Worm (Caenorhabditis elegans) whole organism, L3 larva: ENCODE data around the gene pgph-1.

Source experiments
- R02D3.7 ChIP-seq: fragments of 150-350 bp; optimal IDR thresholded peaks from 2 replicates; lab custom pipeline; 2014; ENCODE audit warnings: missing biosample characterization, missing genetic modification characterization
- ZK546.5 ChIP-seq: sonication (generic microtip); optimal IDR thresholded peaks from 2 replicates; lab custom pipeline; 2017; ENCODE audit warnings: missing biosample characterization, missing genetic modification characterization
- aly-2 ChIP-seq: fragments of 150-350 bp; optimal IDR thresholded peaks from 2 replicates; lab custom pipeline; 2014; ENCODE audit warnings: missing biosample characterization, missing genetic modification characterization
- ama-1 ChIP-seq: fragments of 150-350 bp; optimal IDR thresholded peaks from 2 replicates; lab custom pipeline; 2018
- ceh-16 ChIP-seq: sonication (generic microtip); optimal IDR thresholded peaks from 2 replicates; lab custom pipeline; 2017; ENCODE audit warnings: missing biosample characterization, missing genetic modification characterization
- ceh-28 ChIP-seq: fragments of 150-350 bp; optimal IDR thresholded peaks from 2 replicates; lab custom pipeline; 2014; ENCODE audit warnings: missing biosample characterization, missing genetic modification reagents, missing genetic modification characterization
- ceh-82 ChIP-seq: fragments of 150-350 bp; optimal IDR thresholded peaks from 2 replicates; lab custom pipeline; 2014; ENCODE audit warnings: missing biosample characterization, missing genetic modification characterization
- ceh-9 ChIP-seq: sonication (generic microtip); optimal IDR thresholded peaks from 2 replicates; lab custom pipeline; 2018; ENCODE audit warnings: missing biosample characterization, missing genetic modification characterization
- daf-12 ChIP-seq: fragments of 150-350 bp; optimal IDR thresholded peaks from 2 replicates; lab custom pipeline; 2014; ENCODE audit warnings: missing biosample characterization, missing genetic modification reagents, missing genetic modification characterization
- egl-27 ChIP-seq: sonication (generic microtip); optimal IDR thresholded peaks from 4 replicates; lab custom pipeline; 2017; ENCODE audit warnings: missing biosample characterization, missing genetic modification reagents, missing genetic modification characterization
- egl-5 ChIP-seq: fragments of 150-350 bp; optimal IDR thresholded peaks from 2 replicates; lab custom pipeline; 2017; ENCODE audit warnings: missing biosample characterization, missing genetic modification reagents, missing genetic modification characterization, inconsistent platforms
- elt-1 ChIP-seq: fragments of 150-350 bp; optimal IDR thresholded peaks from 2 replicates; lab custom pipeline; 2014; ENCODE audit warnings: missing biosample characterization, missing genetic modification characterization
- elt-2 ChIP-seq: sonication (generic microtip); optimal IDR thresholded peaks from 2 replicates; lab custom pipeline; 2016; ENCODE audit warnings: missing genetic modification reagents, mild to moderate bottlenecking, missing genetic modification characterization, missing compliant biosample characterization
- elt-3 ChIP-seq, 3 experiments: fragments of 150-350 bp in 1 of 3; sonication (generic microtip) in 2 of 3; optimal IDR thresholded peaks; 2 replicates in 2 of 3; 4 replicates in 1 of 3; lab custom pipeline; 2014 to 2017; ENCODE audit warnings: missing biosample characterization in 3 of 3, missing genetic modification characterization in 3 of 3
- eor-1 ChIP-seq, 2 experiments: fragments of 150-350 bp; optimal IDR thresholded peaks; 2 replicates each; lab custom pipeline; 2014 to 2018; ENCODE audit warnings: missing biosample characterization in 2 of 2, missing genetic modification characterization in 2 of 2
- fkh-10 ChIP-seq: sonication (generic microtip); optimal IDR thresholded peaks from 2 replicates; lab custom pipeline; 2017; ENCODE audit warnings: missing biosample characterization, missing genetic modification reagents, missing genetic modification characterization
- fkh-2 ChIP-seq: fragments of 150-350 bp; optimal IDR thresholded peaks from 2 replicates; lab custom pipeline; 2014; ENCODE audit warnings: missing biosample characterization, missing genetic modification reagents, missing genetic modification characterization
- fos-1 ChIP-seq: fragments of 150-350 bp; optimal IDR thresholded peaks from 2 replicates; lab custom pipeline; 2014; ENCODE audit warnings: missing biosample characterization, missing genetic modification characterization
- hmg-11 ChIP-seq: sonication (generic microtip); optimal IDR thresholded peaks from 2 replicates; lab custom pipeline; 2016; ENCODE audit warnings: missing genetic modification characterization, missing compliant biosample characterization
- jun-1 ChIP-seq: fragments of 150-350 bp; optimal IDR thresholded peaks from 2 replicates; lab custom pipeline; 2014; ENCODE audit warnings: missing biosample characterization, missing genetic modification reagents, missing genetic modification characterization
- lin-15B ChIP-seq: fragments of 150-350 bp; optimal IDR thresholded peaks from 2 replicates; lab custom pipeline; 2014; ENCODE audit warnings: missing biosample characterization, missing genetic modification characterization
- lin-39 ChIP-seq: fragments of 150-350 bp; optimal IDR thresholded peaks from 2 replicates; lab custom pipeline; 2018; ENCODE audit warnings: missing biosample characterization, missing genetic modification reagents, missing genetic modification characterization
- lsy-12 ChIP-seq: sonication (generic microtip); optimal IDR thresholded peaks from 2 replicates; lab custom pipeline; 2016; ENCODE audit warnings: mild to moderate bottlenecking, missing genetic modification characterization, missing compliant biosample characterization
- mdl-1 ChIP-seq: fragments of 150-350 bp; optimal IDR thresholded peaks from 2 replicates; lab custom pipeline; 2014; ENCODE audit warnings: missing biosample characterization, missing genetic modification characterization
- mml-1 ChIP-seq: fragments of 150-350 bp; sonication (generic microtip); optimal IDR thresholded peaks from 3 replicates; lab custom pipeline; 2014; ENCODE audit warnings: missing biosample characterization, missing genetic modification characterization
- nfya-1 ChIP-seq: sonication (generic microtip); optimal IDR thresholded peaks from 2 replicates; lab custom pipeline; 2017; ENCODE audit warnings: missing genetic modification characterization, mild to moderate bottlenecking, missing compliant biosample characterization, antibody characterized with exemption, moderate library complexity; ENCODE audit not compliant: insufficient read depth
- nhr-11 ChIP-seq: fragments of 150-350 bp; optimal IDR thresholded peaks from 2 replicates; lab custom pipeline; 2014; ENCODE audit warnings: missing biosample characterization, missing genetic modification characterization
- nhr-12 ChIP-seq: fragments of 150-350 bp; optimal IDR thresholded peaks from 2 replicates; lab custom pipeline; 2014; ENCODE audit warnings: missing biosample characterization, missing genetic modification characterization
- nhr-23 ChIP-seq: fragments of 150-350 bp; optimal IDR thresholded peaks from 2 replicates; lab custom pipeline; 2014; ENCODE audit warnings: missing biosample characterization, missing genetic modification reagents, missing genetic modification characterization
- nhr-237 ChIP-seq: fragments of 150-350 bp; optimal IDR thresholded peaks from 2 replicates; lab custom pipeline; 2014; ENCODE audit warnings: missing biosample characterization, missing genetic modification characterization
- nhr-25 ChIP-seq: sonication (generic microtip); optimal IDR thresholded peaks from 2 replicates; lab custom pipeline; 2017; ENCODE audit warnings: missing biosample characterization, missing genetic modification characterization
- nhr-28 ChIP-seq: fragments of 150-350 bp; optimal IDR thresholded peaks from 2 replicates; lab custom pipeline; 2014; ENCODE audit warnings: missing biosample characterization, missing genetic modification characterization
- nhr-43 ChIP-seq: sonication (generic microtip); optimal IDR thresholded peaks from 2 replicates; lab custom pipeline; 2016; ENCODE audit warnings: mild to moderate bottlenecking, missing genetic modification characterization, missing compliant biosample characterization; ENCODE audit not compliant: poor library complexity, severe bottlenecking
- nhr-67 ChIP-seq: fragments of 150-350 bp; optimal IDR thresholded peaks from 2 replicates; lab custom pipeline; 2014; ENCODE audit warnings: missing biosample characterization, missing genetic modification characterization
- nhr-76 ChIP-seq: fragments of 150-350 bp; sonication (generic microtip); optimal IDR thresholded peaks from 5 replicates; lab custom pipeline; 2014; ENCODE audit warnings: missing biosample characterization, missing genetic modification characterization
- nhr-77 ChIP-seq: fragments of 150-350 bp; optimal IDR thresholded peaks from 2 replicates; lab custom pipeline; 2014; ENCODE audit warnings: missing biosample characterization, missing genetic modification characterization
- pha-4 ChIP-seq: fragments of 150-350 bp; optimal IDR thresholded peaks from 2 replicates; lab custom pipeline; 2014; ENCODE audit warnings: missing biosample characterization, missing genetic modification reagents, missing genetic modification characterization
- pqm-1 ChIP-seq: fragments of 150-350 bp; optimal IDR thresholded peaks from 2 replicates; lab custom pipeline; 2017; ENCODE audit warnings: missing biosample characterization, missing genetic modification characterization, inconsistent platforms
- sea-2 ChIP-seq: fragments of 150-350 bp; sonication (generic microtip); optimal IDR thresholded peaks from 4 replicates; lab custom pipeline; 2014; ENCODE audit warnings: missing biosample characterization, missing genetic modification reagents, missing genetic modification characterization
- skn-1 ChIP-seq: fragments of 150-350 bp; optimal IDR thresholded peaks from 2 replicates; lab custom pipeline; 2014; ENCODE audit warnings: missing biosample characterization, missing genetic modification characterization
- snpc-4 ChIP-seq: fragments of 150-350 bp; optimal IDR thresholded peaks from 2 replicates; lab custom pipeline; 2014; ENCODE audit warnings: missing biosample characterization, missing genetic modification characterization
- tbx-2 ChIP-seq: sonication (generic microtip); optimal IDR thresholded peaks from 2 replicates; lab custom pipeline; 2016; ENCODE audit warnings: mild to moderate bottlenecking, missing genetic modification characterization, missing compliant biosample characterization
- unc-39 ChIP-seq: sonication (generic microtip); optimal IDR thresholded peaks from 4 replicates; lab custom pipeline; 2017; ENCODE audit warnings: missing biosample characterization, missing genetic modification characterization
- unc-62 ChIP-seq: fragments of 150-350 bp; sonication (generic microtip); optimal IDR thresholded peaks from 4 replicates; lab custom pipeline; 2014; ENCODE audit warnings: missing biosample characterization, missing genetic modification reagents, missing genetic modification characterization
- zag-1 ChIP-seq: fragments of 150-350 bp; optimal IDR thresholded peaks from 2 replicates; lab custom pipeline; 2014; ENCODE audit warnings: missing biosample characterization, missing genetic modification characterization
- ztf-11 ChIP-seq: fragments of 150-350 bp; optimal IDR thresholded peaks from 2 replicates; lab custom pipeline; 2014; ENCODE audit warnings: missing biosample characterization, missing genetic modification characterization
- ztf-4 ChIP-seq: fragments of 150-350 bp; optimal IDR thresholded peaks from 2 replicates; lab custom pipeline; 2014; ENCODE audit warnings: missing biosample characterization, missing genetic modification characterization

The pgph-1 gene

ce11 chrV:5768292-5768695, 15.0 kb upstream of the pgph-1 start:
- TF ChIP-seq ceh-28 (tag; lab: Kevin White, UChicago) = peak; percentile 54
- TF ChIP-seq nhr-76 (tag; lab: Kevin White, UChicago) = no peak
- TF ChIP-seq snpc-4 = no peak
- peak; percentile 45 for TF ChIP-seq egl-27 (tag; lab: Kevin White, UChicago)
- TF ChIP-seq lin-39 (tag; lab: Kevin White, UChicago) = peak; percentile 42
- peak; percentile 88 for TF ChIP-seq nhr-43 (tag; lab: Kevin White, UChicago)
- TF ChIP-seq ama-1 (lab: Kevin White, UChicago) = no peak
- TF ChIP-seq skn-1 (tag; lab: Kevin White, UChicago) = no peak
- no peak for TF ChIP-seq R02D3.7 (tag; lab: Kevin White, UChicago)
- TF ChIP-seq aly-2 (tag; lab: Kevin White, UChicago) = no peak
- no peak for TF ChIP-seq pha-4 (tag; lab: Kevin White, UChicago)
- TF ChIP-seq nhr-67 (tag; lab: Kevin White, UChicago) = no peak
- no peak for TF ChIP-seq fos-1
- peak; percentile 45 for TF ChIP-seq unc-62 (GFP tag; lab: Kevin White, UChicago)
- TF ChIP-seq lsy-12 (tag; lab: Kevin White, UChicago) = no peak
- TF ChIP-seq elt-3 (tag; optimal IDR thresholded peaks at IDR 0.05; lab: Kevin White, UChicago) = peak in 2 of 3 experiments; percentile 18 to 63
- no peak for TF ChIP-seq zag-1
- TF ChIP-seq ztf-11 (tag; lab: Kevin White, UChicago) = no peak
- peak; percentile 32 for TF ChIP-seq tbx-2 (tag; lab: Kevin White, UChicago)
- peak; percentile 63 for TF ChIP-seq mml-1 (tag; lab: Kevin White, UChicago)
- TF ChIP-seq eor-1 (tag; optimal IDR thresholded peaks at IDR 0.05; lab: Kevin White, UChicago) = no peak
- TF ChIP-seq nhr-28 (tag; lab: Kevin White, UChicago) = no peak
- TF ChIP-seq nhr-77 = no peak
- TF ChIP-seq mdl-1 (tag; lab: Kevin White, UChicago) = peak; percentile 7
- no peak for TF ChIP-seq ceh-9
- TF ChIP-seq ztf-4 (tag; lab: Kevin White, UChicago) = no peak
- no peak for TF ChIP-seq fkh-10 (GFP tag; lab: Kevin White, UChicago)
- TF ChIP-seq pqm-1 (tag; lab: Kevin White, UChicago) = peak; percentile 72
- TF ChIP-seq nhr-25 = peak; percentile 62
- TF ChIP-seq daf-12 (tag; lab: Kevin White, UChicago) = no peak
- no peak for TF ChIP-seq sea-2
- TF ChIP-seq hmg-11 (tag; lab: Kevin White, UChicago) = no peak
- TF ChIP-seq elt-1 (tag; lab: Kevin White, UChicago) = peak; percentile 20
- TF ChIP-seq jun-1 = peak; percentile 56
- TF ChIP-seq elt-2 = peak; percentile 87
- peak; percentile 95 for TF ChIP-seq nhr-23 (tag; lab: Kevin White, UChicago)
- no peak for TF ChIP-seq nhr-12
- TF ChIP-seq nhr-11 (tag; lab: Kevin White, UChicago) = no peak
- peak; percentile 24 for TF ChIP-seq egl-5 (tag; lab: Kevin White, UChicago)
- no peak for TF ChIP-seq ceh-16 (tag; lab: Kevin White, UChicago)
- no peak for TF ChIP-seq ceh-82
- TF ChIP-seq fkh-2 (tag; lab: Kevin White, UChicago) = no peak
- no peak for TF ChIP-seq nhr-237 (tag; lab: Kevin White, UChicago)
- no peak for TF ChIP-seq ZK546.5 (tag; lab: Kevin White, UChicago)
- TF ChIP-seq nfya-1 = peak; percentile 42
- no peak for TF ChIP-seq lin-15B
- no peak for TF ChIP-seq unc-39 (tag; lab: Kevin White, UChicago)
- TF ChIP-seq, all 47 proteins: peak for 17
